Comparison of ENCODE assay signal across 1 fruit fly cellular context in the genomic region with DNA sequence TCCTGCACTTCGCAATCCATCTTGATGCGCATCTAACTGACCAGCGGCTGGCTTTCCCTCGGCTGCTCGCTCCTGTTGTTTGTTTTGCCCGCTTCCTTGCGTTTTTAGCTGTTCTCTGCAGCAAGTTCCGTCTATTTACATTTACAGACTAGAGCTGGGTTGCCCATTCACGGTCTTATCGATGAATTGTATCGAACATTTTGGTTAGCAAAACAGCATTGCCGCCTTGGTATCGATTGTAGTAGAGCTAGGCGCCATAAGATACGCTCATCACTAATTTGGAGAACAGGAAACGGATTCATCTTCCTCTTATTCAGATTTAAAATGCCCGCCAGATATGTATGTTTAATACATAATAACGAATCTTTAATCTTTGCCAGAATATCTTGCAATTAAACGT.
TF ChIP-seq lines count a peak whose summit lies in the region.

A gene (minus strand): TSS at position 170 of the 400 bp plus-strand sequence.

TF ChIP-seq in whole organism, embryonic, 481 proteins besides CTCF, POLR2A, EP300 and RAD21 (continued from another document and continues in another):
- TF ChIP-seq Spps (tag; optimal IDR thresholded peaks at IDR 0.05; lab: Kevin White, UChicago) (peak; percentile 86), bbx (GFP tag; IDR thresholded peaks at IDR 0.05; lab: Robert Waterston, UW; ENCODE audit: partially characterized antibody) (peak; percentile 96), Camta (GFP tag; optimal IDR thresholded peaks at IDR 0.05; lab: Kevin White, UChicago) (peak; percentile 90), Dad (GFP tag; optimal IDR thresholded peaks at IDR 0.05; lab: Kevin White, UChicago) (peak; percentile 92), E2f2 (GFP tag; IDR thresholded peaks at IDR 0.05; lab: Robert Waterston, UW) (peak; percentile 98), CG11504 (tag; optimal IDR thresholded peaks at IDR 0.05; lab: Kevin White, UChicago) (peak; percentile 87), lmd (GFP tag; IDR thresholded peaks at IDR 0.05; lab: Robert Waterston, UW) (peak; percentile 67), tin (GFP tag; optimal IDR thresholded peaks at IDR 0.05; lab: Kevin White, UChicago) (peak; percentile 83), cwo (GFP tag; optimal IDR thresholded peaks at IDR 0.05; lab: Kevin White, UChicago) (peak; percentile 75), ci (GFP tag; IDR thresholded peaks at IDR 0.05; lab: Robert Waterston, UW) (peak; percentile 99), CG1024 (GFP tag; IDR thresholded peaks at IDR 0.05; lab: Robert Waterston, UW) (peak; percentile 80), ewg (GFP tag; optimal IDR thresholded peaks at IDR 0.05; lab: Kevin White, UChicago) (peak; percentile 82), CG6654 (GFP tag; optimal IDR thresholded peaks at IDR 0.05; lab: Kevin White, UChicago) (peak; percentile 75), sr (GFP tag; IDR thresholded peaks at IDR 0.05; lab: Robert Waterston, UW) (peak; percentile 92), CG14667 (GFP tag; IDR thresholded peaks at IDR 0.05; lab: Robert Waterston, UW) (peak; percentile 48; the same call in 1 of the 2 replicates), CG10431 (GFP tag; optimal IDR thresholded peaks at IDR 0.05; lab: Kevin White, UChicago) (peak; percentile 88), p53 (GFP tag; optimal IDR thresholded peaks at IDR 0.05; lab: Kevin White, UChicago) (peak; percentile 91), Optix (GFP tag; IDR thresholded peaks at IDR 0.05; lab: Robert Waterston, UW) (peak; percentile 84), CG12744 (GFP tag; optimal IDR thresholded peaks at IDR 0.05; lab: Kevin White, UChicago) (peak; percentile 90), unc-4 (GFP tag; IDR thresholded peaks at IDR 0.05; lab: Robert Waterston, UW; ENCODE audit: partially characterized antibody) (peak; percentile 96), E2f1 (GFP tag; IDR thresholded peaks at IDR 0.05; lab: Robert Waterston, UW) (peak; percentile 90), CG8765 (GFP tag; IDR thresholded peaks at IDR 0.05; lab: Robert Waterston, UW) (peak; percentile 47; the same call in 1 of the 2 replicates), sob (GFP tag; IDR thresholded peaks at IDR 0.05; lab: Robert Waterston, UW) (peak; percentile 95), NfI (GFP tag; optimal IDR thresholded peaks at IDR 0.05; lab: Kevin White, UChicago) (peak; percentile 97), CG7271 (tag; optimal IDR thresholded peaks at IDR 0.05; lab: Kevin White, UChicago) (peak; percentile 98), CG11696 (GFP tag; IDR thresholded peaks at IDR 0.05; lab: Robert Waterston, UW) (peak; percentile 82), CG12659 (GFP tag; optimal IDR thresholded peaks at IDR 0.05; lab: Kevin White, UChicago) (peak; percentile 95), prd (optimal IDR thresholded peaks at IDR 0.05; lab: Kevin White, UChicago) (no peak), prd (GFP tag; IDR thresholded peaks at IDR 0.05; lab: Robert Waterston, UW) (peak; percentile 62; the same call in 2 of the 3 replicates), CG8359 (GFP tag; optimal IDR thresholded peaks at IDR 0.05; lab: Kevin White, UChicago; ENCODE audit: borderline replicate concordance) (peak; percentile 86), yki (optimal IDR thresholded peaks at IDR 0.05; lab: Kevin White, UChicago) (no peak), CG9609 (GFP tag; optimal IDR thresholded peaks at IDR 0.05; lab: Kevin White, UChicago) (peak; percentile 79), nmo (GFP tag; optimal IDR thresholded peaks at IDR 0.05; lab: Kevin White, UChicago) (peak; percentile 87), Lhr (GFP tag; optimal IDR thresholded peaks at IDR 0.05; lab: Kevin White, UChicago) (peak; percentile 88), sim (GFP tag; IDR thresholded peaks at IDR 0.05; lab: Robert Waterston, UW) (peak; percentile 86), CHES-1-like (GFP tag; optimal IDR thresholded peaks at IDR 0.05; lab: Kevin White, UChicago) (peak; percentile 89), Hr51 (GFP tag; optimal IDR thresholded peaks at IDR 0.05; lab: Kevin White, UChicago) (peak; percentile 87), grn (GFP tag; optimal IDR thresholded peaks at IDR 0.05; lab: Kevin White, UChicago) (peak; percentile 77), kay (GFP tag; optimal IDR thresholded peaks at IDR 0.05; lab: Kevin White, UChicago) (peak; percentile 59), dm (GFP tag; optimal IDR thresholded peaks at IDR 0.05; lab: Kevin White, UChicago) (peak; percentile 90), YL-1 (GFP tag; optimal IDR thresholded peaks at IDR 0.05; lab: Kevin White, UChicago) (peak; percentile 98), CG12104 (GFP tag; optimal IDR thresholded peaks at IDR 0.05; lab: Kevin White, UChicago) (peak; percentile 90), CG4730 (GFP tag; IDR thresholded peaks at IDR 0.05; lab: Robert Waterston, UW) (peak; percentile 73), Sin3A (optimal IDR thresholded peaks at IDR 0.05; lab: Kevin White, UChicago) (peak; percentile 51), CG4854 (GFP tag; optimal IDR thresholded peaks at IDR 0.05; lab: Kevin White, UChicago) (peak; percentile 87), luna (GFP tag; optimal IDR thresholded peaks at IDR 0.05; lab: Kevin White, UChicago) (peak; percentile 89), jing (GFP tag; optimal IDR thresholded peaks at IDR 0.05; lab: Kevin White, UChicago) (peak; percentile 55), CG8924 (tag; optimal IDR thresholded peaks at IDR 0.05; lab: Kevin White, UChicago) (peak; percentile 84), vnd (GFP tag; IDR thresholded peaks at IDR 0.05; lab: Robert Waterston, UW; ENCODE audit: partially characterized antibody) (peak; percentile 91), hkb (optimal IDR thresholded peaks at IDR 0.05; lab: Kevin White, UChicago) (no peak), hkb (GFP tag; IDR thresholded peaks at IDR 0.05; lab: Robert Waterston, UW) (peak; percentile 93), z (GFP tag; IDR thresholded peaks at IDR 0.05; lab: Robert Waterston, UW) (peak; percentile 57; the same call in 1 of the 3 replicates), tio (GFP tag; optimal IDR thresholded peaks at IDR 0.05; lab: Kevin White, UChicago) (peak; percentile 57), Eip74EF (GFP tag; optimal IDR thresholded peaks at IDR 0.05; lab: Kevin White, UChicago) (peak in 1 of 2 experiments; percentile 80), CG30020 (tag; optimal IDR thresholded peaks at IDR 0.05; lab: Kevin White, UChicago) (peak; percentile 63), CG16779 (GFP tag; IDR thresholded peaks at IDR 0.05; lab: Robert Waterston, UW) (peak; percentile 86), dan (GFP tag; IDR thresholded peaks at IDR 0.05; lab: Robert Waterston, UW) (no peak), zen2 (GFP tag; IDR thresholded peaks at IDR 0.05; lab: Robert Waterston, UW; ENCODE audit: partially characterized antibody) (peak; percentile 95), crc (GFP tag; optimal IDR thresholded peaks at IDR 0.05; lab: Kevin White, UChicago) (peak; percentile 86), slbo (GFP tag; IDR thresholded peaks at IDR 0.05; lab: Robert Waterston, UW) (peak; percentile 79), Lim3 (GFP tag; IDR thresholded peaks at IDR 0.05; lab: Robert Waterston, UW) (no peak), CG17359 (tag; optimal IDR thresholded peaks at IDR 0.05; lab: Kevin White, UChicago) (peak; percentile 94), danr (GFP tag; IDR thresholded peaks at IDR 0.05; lab: Robert Waterston, UW) (peak; percentile 35; the same call in 1 of the 2 replicates), abd-A (tag; optimal IDR thresholded peaks at IDR 0.05; lab: Kevin White, UChicago) (no peak), zfh2 (GFP tag; optimal IDR thresholded peaks at IDR 0.05; lab: Kevin White, UChicago) (peak; percentile 85), CG2120 (GFP tag; optimal IDR thresholded peaks at IDR 0.05; lab: Kevin White, UChicago) (peak; percentile 83), CG4328 (GFP tag; optimal IDR thresholded peaks at IDR 0.05; lab: Kevin White, UChicago) (peak; percentile 94), Taf1 (GFP tag; IDR thresholded peaks at IDR 0.05; lab: Robert Waterston, UW) (peak; percentile 53; the same call in 1 of the 2 replicates), CG17186 (GFP tag; optimal IDR thresholded peaks at IDR 0.05; lab: Kevin White, UChicago) (peak; percentile 95), schlank (tag; optimal IDR thresholded peaks at IDR 0.05; lab: Kevin White, UChicago) (peak; percentile 91), Abd-B (GFP tag; optimal IDR thresholded peaks at IDR 0.05; lab: Kevin White, UChicago) (peak; percentile 16), inv (GFP tag; IDR thresholded peaks at IDR 0.05; lab: Robert Waterston, UW; ENCODE audit: partially characterized antibody) (peak; percentile 92), corto (GFP tag; optimal IDR thresholded peaks at IDR 0.05; lab: Kevin White, UChicago) (no peak), h (optimal IDR thresholded peaks at IDR 0.05; lab: Kevin White, UChicago) (no peak), PHDP (tag; optimal IDR thresholded peaks at IDR 0.05; lab: Kevin White, UChicago) (peak; percentile 95), Fer1 (GFP tag; optimal IDR thresholded peaks at IDR 0.05; lab: Kevin White, UChicago) (peak; percentile 96), Dek (tag; optimal IDR thresholded peaks at IDR 0.05; lab: Kevin White, UChicago) (peak; percentile 80), CG2129 (GFP tag; IDR thresholded peaks at IDR 0.05; lab: Robert Waterston, UW; ENCODE audit: partially characterized antibody) (peak; percentile 88), stwl (tag; optimal IDR thresholded peaks at IDR 0.05; lab: Kevin White, UChicago) (peak; percentile 99), CG17361 (GFP tag; IDR thresholded peaks at IDR 0.05; lab: Robert Waterston, UW) (peak; percentile 87), Ptx1 (GFP tag; IDR thresholded peaks at IDR 0.05; lab: Robert Waterston, UW) (peak; percentile 80), CG13123 (GFP tag; optimal IDR thresholded peaks at IDR 0.05; lab: Kevin White, UChicago) (peak; percentile 83), CG4404 (GFP tag; IDR thresholded peaks at IDR 0.05; lab: Robert Waterston, UW) (peak; percentile 51; the same call in 1 of the 2 replicates), ham (GFP tag; IDR thresholded peaks at IDR 0.05; lab: Robert Waterston, UW) (peak; percentile 63; the same call in 1 of the 2 replicates), CG4360 (GFP tag; IDR thresholded peaks at IDR 0.05; lab: Robert Waterston, UW) (peak; percentile 58; the same call in 1 of the 2 replicates), chif (GFP tag; optimal IDR thresholded peaks at IDR 0.05; lab: Kevin White, UChicago) (peak; percentile 80 to 93), C15 (GFP tag; IDR thresholded peaks at IDR 0.05; lab: Robert Waterston, UW) (peak; percentile 75; the same call in 2 of the 3 replicates), Ets97D (GFP tag; optimal IDR thresholded peaks at IDR 0.05; lab: Kevin White, UChicago) (peak; percentile 100), CG3838 (GFP tag; optimal IDR thresholded peaks at IDR 0.05; lab: Kevin White, UChicago) (peak; percentile 82), dmrt11E (tag; optimal IDR thresholded peaks at IDR 0.05; lab: Kevin White, UChicago) (peak; percentile 76), CG16813 (GFP tag; IDR thresholded peaks at IDR 0.05; lab: Robert Waterston, UW; ENCODE audit: partially characterized antibody) (peak; percentile 96), CG16815 (GFP tag; optimal IDR thresholded peaks at IDR 0.05; lab: Kevin White, UChicago) (peak; percentile 34), Nf-YC (tag; optimal IDR thresholded peaks at IDR 0.05; lab: Kevin White, UChicago) (peak; percentile 78), CG6689 (GFP tag; IDR thresholded peaks at IDR 0.05; lab: Robert Waterston, UW) (peak; percentile 79), CG7987 (GFP tag; optimal IDR thresholded peaks at IDR 0.05; lab: Kevin White, UChicago) (peak; percentile 98), caup (GFP tag; optimal IDR thresholded peaks at IDR 0.05; lab: Kevin White, UChicago; ENCODE audit: severe bottlenecking) (peak; percentile 98), CG2116 (GFP tag; optimal IDR thresholded peaks at IDR 0.05; lab: Kevin White, UChicago) (peak; percentile 96), maf-S (GFP tag; optimal IDR thresholded peaks at IDR 0.05; lab: Kevin White, UChicago) (peak; percentile 84), CG31224 (GFP tag; IDR thresholded peaks at IDR 0.05; lab: Robert Waterston, UW) (peak; percentile 84), Ssrp (tag; optimal IDR thresholded peaks at IDR 0.05; lab: Kevin White, UChicago) (peak; percentile 65), Vsx1 (GFP tag; optimal IDR thresholded peaks at IDR 0.05; lab: Kevin White, UChicago) (peak; percentile 95), D (optimal IDR thresholded peaks at IDR 0.05; lab: Kevin White, UChicago) (peak; percentile 78), D (GFP tag; optimal IDR thresholded peaks at IDR 0.05; lab: Kevin White, UChicago) (peak; percentile 86), Hr39 (optimal IDR thresholded peaks at IDR 0.05; lab: Kevin White, UChicago) (no peak), disco-r (GFP tag; optimal IDR thresholded peaks at IDR 0.05; lab: Kevin White, UChicago) (peak; percentile 89), nerfin-2 (GFP tag; IDR thresholded peaks at IDR 0.05; lab: Robert Waterston, UW; ENCODE audit: partially characterized antibody) (peak; percentile 89), CG1647 (GFP tag; optimal IDR thresholded peaks at IDR 0.05; lab: Kevin White, UChicago) (peak; percentile 83), mirr (GFP tag; optimal IDR thresholded peaks at IDR 0.05; lab: Kevin White, UChicago) (peak; percentile 97), BEAF-32 (GFP tag; optimal IDR thresholded peaks at IDR 0.05; lab: Kevin White, UChicago) (peak; percentile 96), Sry-δ (GFP tag; optimal IDR thresholded peaks at IDR 0.05; lab: Kevin White, UChicago) (peak; percentile 100), CG18619 (GFP tag; optimal IDR thresholded peaks at IDR 0.05; lab: Kevin White, UChicago) (peak; percentile 94), CG15601 (tag; optimal IDR thresholded peaks at IDR 0.05; lab: Kevin White, UChicago) (peak; percentile 90), Lpt (GFP tag; optimal IDR thresholded peaks at IDR 0.05; lab: Kevin White, UChicago) (no peak), CG2202 (tag; optimal IDR thresholded peaks at IDR 0.05; lab: Kevin White, UChicago) (peak; percentile 93), bigmax (GFP tag; optimal IDR thresholded peaks at IDR 0.05; lab: Kevin White, UChicago) (peak; percentile 86), CG31388 (GFP tag; optimal IDR thresholded peaks at IDR 0.05; lab: Kevin White, UChicago) (peak; percentile 49), pan (optimal IDR thresholded peaks at IDR 0.05; lab: Kevin White, UChicago) (no peak), pan (GFP tag; optimal IDR thresholded peaks at IDR 0.05 in 1 of 2, IDR thresholded peaks at IDR 0.05 in 1 of 2) (peak in 1 of 2 experiments; percentile 90), Ets65A (GFP tag; lab: Kevin White, UChicago) (peak; percentile 99), org-1 (GFP tag; optimal IDR thresholded peaks at IDR 0.05; lab: Kevin White, UChicago) (peak; percentile 83), CG8478 (optimal IDR thresholded peaks at IDR 0.05; lab: Kevin White, UChicago) (no peak), ttk (GFP tag; IDR thresholded peaks at IDR 0.05; lab: Robert Waterston, UW) (peak; percentile 82), ac (GFP tag; optimal IDR thresholded peaks at IDR 0.05; lab: Kevin White, UChicago) (peak; percentile 77), kah (GFP tag; optimal IDR thresholded peaks at IDR 0.05; lab: Kevin White, UChicago) (peak; percentile 96)
